Fruit fly (Drosophila melanogaster) whole organism, embryonic: Measurements from ENCODE around the gene Syx1A.

Source experiments
- Adf1 ChIP-seq: fragments of 200-800 bp; sonication (Bioruptor generic); IDR thresholded peaks from 2 replicates; pipeline ENCODE4 v1.3.6; 2022; ENCODE audit warnings: missing biosample characterization, missing genetic modification characterization
- Bgb ChIP-seq: fragments of 200-800 bp; sonication (Bioruptor generic); IDR thresholded peaks from 2 replicates; pipeline ENCODE4 v1.3.6; 2022; ENCODE audit warnings: missing biosample characterization, missing genetic modification characterization; ENCODE audit not compliant: partially characterized antibody
- CG11085 ChIP-seq: fragments of 200-800 bp; sonication (Bioruptor generic); IDR thresholded peaks from 2 replicates; pipeline ENCODE4 v1.3.6; 2022; ENCODE audit warnings: missing biosample characterization, missing genetic modification characterization
- CG13287 ChIP-seq: fragments of 200-800 bp; sonication (Bioruptor generic); IDR thresholded peaks from 2 replicates; pipeline ENCODE4 v1.3.6; 2022; ENCODE audit warnings: missing biosample characterization, missing genetic modification characterization; ENCODE audit not compliant: partially characterized antibody
- CG14050 ChIP-seq: fragments of 200-800 bp; sonication (Bioruptor generic); IDR thresholded peaks from 3 replicates; pipeline ENCODE4 v1.3.6; 2022; ENCODE audit warnings: missing biosample characterization, missing genetic modification characterization
- CG15696 ChIP-seq: fragments of 200-800 bp; sonication (Bioruptor generic); optimal IDR thresholded peaks from 2 replicates; lab custom pipeline; 2019; ENCODE audit warnings: missing biosample characterization, mild to moderate bottlenecking, missing genetic modification characterization, moderate library complexity
- CG1603 ChIP-seq: fragments of 200-800 bp; sonication (Bioruptor generic); optimal IDR thresholded peaks from 2 replicates; lab custom pipeline; 2019; ENCODE audit warnings: missing biosample characterization, mild to moderate bottlenecking, missing genetic modification characterization, moderate library complexity
- CG2116 ChIP-seq: fragments of 200-800 bp; sonication (Bioruptor generic); optimal IDR thresholded peaks from 3 replicates; lab custom pipeline; 2018; ENCODE audit warnings: missing biosample characterization, mild to moderate bottlenecking, missing genetic modification characterization
- CG2202 ChIP-seq: fragments of 200-800 bp; sonication (Bioruptor generic); optimal IDR thresholded peaks from 2 replicates; lab custom pipeline; 2018; ENCODE audit warnings: missing biosample characterization, mild to moderate bottlenecking, missing genetic modification characterization
- CG32767 ChIP-seq: fragments of 200-800 bp; sonication (Bioruptor generic); IDR thresholded peaks from 2 replicates; pipeline ENCODE4 v1.3.6; 2022; ENCODE audit warnings: missing biosample characterization, missing genetic modification characterization
- CG3281 ChIP-seq: fragments of 200-800 bp; sonication (Bioruptor generic); optimal IDR thresholded peaks from 3 replicates; lab custom pipeline; 2017; ENCODE audit warnings: missing biosample characterization, mild to moderate bottlenecking, missing genetic modification characterization
- CG34422 ChIP-seq: fragments of 200-800 bp; sonication (Bioruptor generic); IDR thresholded peaks from 3 replicates; pipeline ENCODE4 v1.3.6; 2022; ENCODE audit warnings: missing biosample characterization, missing genetic modification characterization
- CG3995 ChIP-seq: fragments of 200-800 bp; sonication (Bioruptor generic); optimal IDR thresholded peaks from 3 replicates; lab custom pipeline; 2016; ENCODE audit warnings: missing biosample characterization, missing genetic modification characterization
- CG6791 ChIP-seq: fragments of 200-800 bp; sonication (Bioruptor generic); IDR thresholded peaks from 3 replicates; pipeline ENCODE4 v1.3.6; 2022; ENCODE audit warnings: missing biosample characterization, missing genetic modification characterization; ENCODE audit not compliant: partially characterized antibody
- CG9797 ChIP-seq: fragments of 200-800 bp; sonication (Bioruptor generic); optimal IDR thresholded peaks from 3 replicates; lab custom pipeline; 2018; ENCODE audit warnings: missing biosample characterization, mild to moderate bottlenecking, missing genetic modification characterization
- Dref ChIP-seq: fragments of 200-800 bp; sonication (Bioruptor generic); IDR thresholded peaks from 2 replicates; pipeline ENCODE4 v1.3.6; 2022; ENCODE audit warnings: missing biosample characterization, missing genetic modification characterization
- E2f2 ChIP-seq: fragments of 200-800 bp; sonication (Bioruptor generic); IDR thresholded peaks from 2 replicates; pipeline ENCODE4 v1.3.6; 2022; ENCODE audit warnings: missing biosample characterization, missing genetic modification characterization
- Ets65A ChIP-seq: fragments of 200-800 bp; sonication (Bioruptor generic); peaks from one replicate; lab custom pipeline; 2016; ENCODE audit warnings: missing biosample characterization, missing genetic modification characterization
- HLHmδ ChIP-seq: fragments of 200-800 bp; sonication (Bioruptor generic); optimal IDR thresholded peaks from 2 replicates; lab custom pipeline; 2018; ENCODE audit warnings: missing biosample characterization, mild to moderate bottlenecking, missing genetic modification characterization, moderate library complexity
- Jarid2 ChIP-seq: fragments of 200-800 bp; sonication (Bioruptor generic); optimal IDR thresholded peaks from 3 replicates; lab custom pipeline; 2017; ENCODE audit warnings: mild to moderate bottlenecking, missing biosample characterization, missing genetic modification reagents, missing genetic modification characterization
- MBD-R2 ChIP-seq: fragments of 200-800 bp; sonication (Bioruptor generic); IDR thresholded peaks from 2 replicates; pipeline ENCODE4 v1.3.6; 2022; ENCODE audit warnings: missing biosample characterization, missing genetic modification characterization
- Med ChIP-seq: fragments of 200-800 bp; sonication (Bioruptor generic); peaks from one replicate; lab custom pipeline; 2016; ENCODE audit warnings: missing biosample characterization, missing genetic modification characterization, mild to moderate bottlenecking, inconsistent platforms, moderate library complexity
- NfI ChIP-seq: fragments of 200-800 bp; sonication (Bioruptor generic); optimal IDR thresholded peaks from 3 replicates; lab custom pipeline; 2018; ENCODE audit warnings: missing biosample characterization, mild to moderate bottlenecking, missing genetic modification characterization, moderate library complexity
- Opbp ChIP-seq: fragments of 200-800 bp; sonication (Bioruptor generic); IDR thresholded peaks from 3 replicates; pipeline ENCODE4 v1.3.6; 2022; ENCODE audit warnings: missing biosample characterization, missing genetic modification characterization; ENCODE audit not compliant: partially characterized antibody
- Pdp1 ChIP-seq, 2 experiments: fragments of 200-800 bp; sonication (Bioruptor generic); optimal IDR thresholded peaks; 3 replicates each; lab custom pipeline; 2016; ENCODE audit warnings: missing biosample characterization in 2 of 2, missing genetic modification characterization in 2 of 2, mild to moderate bottlenecking in 1 of 2, moderate library complexity in 1 of 2
- Poxn ChIP-seq: fragments of 200-800 bp; sonication (Bioruptor generic); IDR thresholded peaks from 2 replicates; pipeline ENCODE4 v1.3.6; 2022; ENCODE audit warnings: missing biosample characterization, missing genetic modification characterization
- Sin3A ChIP-seq: fragments of >200 bp; optimal IDR thresholded peaks from 2 replicates; lab custom pipeline; 2018
- Sox100B ChIP-seq: fragments of 200-800 bp; sonication (Bioruptor generic); optimal IDR thresholded peaks from 3 replicates; lab custom pipeline; 2018; ENCODE audit warnings: missing biosample characterization, mild to moderate bottlenecking, missing genetic modification characterization
- Sry-β ChIP-seq: fragments of 200-800 bp; sonication (Bioruptor generic); optimal IDR thresholded peaks from 2 replicates; lab custom pipeline; 2018; ENCODE audit warnings: missing biosample characterization, mild to moderate bottlenecking, missing genetic modification characterization, moderate library complexity
- Sry-δ ChIP-seq: fragments of 200-800 bp; sonication (Bioruptor generic); optimal IDR thresholded peaks from 2 replicates; lab custom pipeline; 2016; ENCODE audit warnings: missing biosample characterization, missing genetic modification characterization
- Ssrp ChIP-seq: fragments of 200-800 bp; sonication (Bioruptor generic); optimal IDR thresholded peaks from 2 replicates; lab custom pipeline; 2018; ENCODE audit warnings: missing biosample characterization, mild to moderate bottlenecking, missing genetic modification characterization, moderate library complexity
- YL-1 ChIP-seq: fragments of 200-800 bp; sonication (Bioruptor generic); optimal IDR thresholded peaks from 3 replicates; lab custom pipeline; 2017; ENCODE audit warnings: missing biosample characterization, mild to moderate bottlenecking, missing genetic modification characterization
- ac ChIP-seq: fragments of 200-800 bp; sonication (Bioruptor generic); optimal IDR thresholded peaks from 3 replicates; lab custom pipeline; 2017; ENCODE audit warnings: missing biosample characterization, mild to moderate bottlenecking, missing genetic modification characterization
- bsh ChIP-seq, 2 experiments: fragments of 200-800 bp; sonication (Bioruptor generic); optimal IDR thresholded peaks; 2 replicates each; lab custom pipeline; 2017 to 2018; ENCODE audit warnings: mild to moderate bottlenecking in 2 of 2, missing biosample characterization in 2 of 2, missing genetic modification characterization in 2 of 2, moderate library complexity in 1 of 2
- chinmo ChIP-seq: fragments of 200-800 bp; sonication (Bioruptor generic); IDR thresholded peaks from 4 replicates; pipeline ENCODE4 v1.3.6; 2022; ENCODE audit warnings: missing biosample characterization, missing genetic modification characterization; ENCODE audit not compliant: partially characterized antibody
- crp ChIP-seq, 2 experiments: fragments of 200-800 bp; sonication (Bioruptor generic); optimal IDR thresholded peaks; 2 replicates in 1 of 2; 3 replicates in 1 of 2; lab custom pipeline; 2017; ENCODE audit warnings: missing biosample characterization in 2 of 2, missing genetic modification characterization in 2 of 2, mild to moderate bottlenecking in 1 of 2, moderate library complexity in 1 of 2
- gfzf ChIP-seq: fragments of 200-800 bp; sonication (Bioruptor generic); optimal IDR thresholded peaks from 2 replicates; lab custom pipeline; 2016; ENCODE audit warnings: missing biosample characterization, mild to moderate bottlenecking, missing genetic modification characterization, moderate library complexity
- hbn ChIP-seq: fragments of 200-800 bp; sonication (Bioruptor generic); IDR thresholded peaks from 2 replicates; pipeline ENCODE4 v1.3.6; 2022; ENCODE audit warnings: missing biosample characterization, missing genetic modification characterization; ENCODE audit not compliant: partially characterized antibody
- her ChIP-seq: fragments of 200-800 bp; sonication (Bioruptor generic); optimal IDR thresholded peaks from 2 replicates; lab custom pipeline; 2016; ENCODE audit warnings: missing biosample characterization, missing genetic modification characterization
- inv ChIP-seq: fragments of 200-800 bp; sonication (Bioruptor generic); IDR thresholded peaks from 2 replicates; pipeline ENCODE4 v1.3.6; 2022; ENCODE audit warnings: missing biosample characterization, missing genetic modification characterization; ENCODE audit not compliant: partially characterized antibody
- kay ChIP-seq: fragments of 200-800 bp; sonication (Bioruptor generic); optimal IDR thresholded peaks from 2 replicates; lab custom pipeline; 2016; ENCODE audit warnings: missing biosample characterization, missing genetic modification characterization
- knrl ChIP-seq: fragments of 200-800 bp; sonication (Bioruptor generic); IDR thresholded peaks from 3 replicates; pipeline ENCODE4 v1.3.6; 2022; ENCODE audit warnings: missing biosample characterization, missing genetic modification characterization; ENCODE audit not compliant: partially characterized antibody
- pan ChIP-seq, 4 experiments: fragments of >200 bp in 3 of 4; fragments of 200-800 bp in 1 of 4; sonication (Bioruptor generic) in 1 of 4; optimal IDR thresholded peaks in 3 of 4; IDR thresholded peaks in 1 of 4; 2 replicates each; pipeline versions ENCODE4 v1.3.6 to Lab custom; 2017 to 2022; ENCODE audit warnings: missing biosample characterization in 2 of 4, missing genetic modification characterization in 2 of 4, mixed read lengths in 1 of 4
- phol ChIP-seq: fragments of 200-800 bp; sonication (Bioruptor generic); optimal IDR thresholded peaks from 3 replicates; lab custom pipeline; 2018; ENCODE audit warnings: missing biosample characterization, mild to moderate bottlenecking, missing genetic modification characterization, moderate library complexity
- pzg ChIP-seq: fragments of 200-800 bp; sonication (Bioruptor generic); optimal IDR thresholded peaks from 3 replicates; lab custom pipeline; 2018; ENCODE audit warnings: missing biosample characterization, mild to moderate bottlenecking, missing genetic modification characterization, moderate library complexity
- sens ChIP-seq: fragments of 200-800 bp; sonication (Bioruptor generic); peaks from one replicate; lab custom pipeline; 2016; ENCODE audit warnings: missing biosample characterization, missing genetic modification characterization
- sim ChIP-seq: fragments of 200-800 bp; sonication (Bioruptor generic); IDR thresholded peaks from 2 replicates; pipeline ENCODE4 v1.3.6; 2022; ENCODE audit warnings: missing biosample characterization, missing genetic modification characterization
- sna ChIP-seq: fragments of 200-800 bp; sonication (Bioruptor generic); IDR thresholded peaks from 2 replicates; pipeline ENCODE4 v1.3.6; 2022; ENCODE audit warnings: missing biosample characterization, missing genetic modification characterization; ENCODE audit not compliant: partially characterized antibody
- trem ChIP-seq: fragments of 200-800 bp; optimal IDR thresholded peaks from 3 replicates; lab custom pipeline; 2019; ENCODE audit warnings: missing biosample characterization, mild to moderate bottlenecking, missing genetic modification characterization, moderate library complexity

Gene Syx1A

DNA sequence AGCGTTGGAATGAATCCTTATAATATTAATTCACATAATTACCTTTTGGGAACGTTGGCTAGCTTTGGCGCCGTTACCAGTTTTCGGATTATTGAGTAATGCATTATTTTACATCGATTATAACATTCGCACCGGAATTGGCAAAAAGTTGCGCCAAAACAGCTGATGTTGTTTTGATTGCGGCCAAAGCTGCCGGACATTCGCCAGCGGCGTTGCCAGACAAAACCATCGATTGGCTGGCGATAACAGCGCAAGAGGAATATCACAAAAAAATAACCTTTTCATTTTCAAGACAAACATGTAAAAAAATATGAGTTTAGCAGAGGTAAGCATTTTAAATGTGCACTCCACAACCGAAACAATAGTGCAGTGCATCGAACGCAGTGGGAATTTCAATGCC is 24.5 kb upstream of the Syx1A start, which contains the start of the genes GatB and Tsc1 (continued):
- no peak for TF ChIP-seq NfI (GFP tag; lab: Kevin White, UChicago)
- no peak for TF ChIP-seq Sry-β (GFP tag; lab: Kevin White, UChicago)
- TF ChIP-seq CG13287: peak; percentile 69
- no peak for TF ChIP-seq kay
- peak; percentile 46; the same call in 1 of the 2 replicates for TF ChIP-seq sna (GFP tag; lab: Robert Waterston, UW)
- no peak for TF ChIP-seq CG9797 (GFP tag; lab: Kevin White, UChicago)
- TF ChIP-seq Pdp1 (GFP tag; optimal IDR thresholded peaks at IDR 0.05; lab: Kevin White, UChicago): peak in 1 of 2 experiments; percentile 82
- peak; percentile 56; the same call in 1 of the 3 replicates for TF ChIP-seq CG6791 (GFP tag; lab: Robert Waterston, UW)
- peak; percentile 61 for TF ChIP-seq Dref
- TF ChIP-seq Sry-δ (GFP tag; lab: Kevin White, UChicago): peak; percentile 45
- TF ChIP-seq pan (optimal IDR thresholded peaks at IDR 0.05; lab: Kevin White, UChicago): no peak
- TF ChIP-seq pan (GFP tag; optimal IDR thresholded peaks at IDR 0.05 in 1 of 2, IDR thresholded peaks at IDR 0.05 in 1 of 2): no peak
- peak; percentile 45 for TF ChIP-seq CG2116 (GFP tag; lab: Kevin White, UChicago)
- TF ChIP-seq Adf1 (GFP tag; lab: Robert Waterston, UW): no peak
- no peak for TF ChIP-seq HLHmδ
- no peak for TF ChIP-seq sim (GFP tag; lab: Robert Waterston, UW)
- peak; percentile 48 for TF ChIP-seq trem (tag; lab: Kevin White, UChicago)
- no peak for TF ChIP-seq ac (GFP tag; lab: Kevin White, UChicago)
- no peak for TF ChIP-seq Ssrp (tag; lab: Kevin White, UChicago)
- no peak for TF ChIP-seq Poxn (GFP tag; lab: Robert Waterston, UW)
- no peak for TF ChIP-seq her (GFP tag; lab: Kevin White, UChicago)
- 0 out of 3 replicates have a peak, but pooled peaks have one; percentile 51 for TF ChIP-seq Opbp (GFP tag; lab: Robert Waterston, UW)
- peak; percentile 62 for TF ChIP-seq Bgb
- TF ChIP-seq CG11085 (GFP tag; lab: Robert Waterston, UW): no peak
- TF ChIP-seq CG15696 (tag; lab: Kevin White, UChicago): no peak
- TF ChIP-seq Ets65A (GFP tag; lab: Kevin White, UChicago): peak; percentile 43
- TF ChIP-seq CG14050 (GFP tag; lab: Robert Waterston, UW): no peak
- peak; percentile 3 for TF ChIP-seq phol (tag; lab: Kevin White, UChicago)
- peak; percentile 6 for TF ChIP-seq sens
- no peak for TF ChIP-seq bsh (GFP tag; optimal IDR thresholded peaks at IDR 0.05; lab: Kevin White, UChicago)
- TF ChIP-seq hbn (GFP tag; lab: Robert Waterston, UW): peak; percentile 38; the same call in 1 of the 2 replicates
- TF ChIP-seq Sin3A (lab: Kevin White, UChicago): peak; percentile 61
- TF ChIP-seq inv (GFP tag; lab: Robert Waterston, UW): no peak
- TF ChIP-seq gfzf (GFP tag; lab: Kevin White, UChicago): peak; percentile 5
- TF ChIP-seq CG3281: no peak
- TF ChIP-seq chinmo (GFP tag; lab: Robert Waterston, UW): 0 out of 4 replicates have a peak, but pooled peaks have one; percentile 18
- no peak for TF ChIP-seq CG1603 (tag; lab: Kevin White, UChicago)
- peak; percentile 72 for TF ChIP-seq E2f2 (GFP tag; lab: Robert Waterston, UW)
- peak; percentile 52; the same call in 1 of the 3 replicates for TF ChIP-seq CG34422
- TF ChIP-seq crp (GFP tag; optimal IDR thresholded peaks at IDR 0.05; lab: Kevin White, UChicago): peak; percentile 67 to 95
- no peak for TF ChIP-seq CG2202 (tag; lab: Kevin White, UChicago)
- peak; percentile 53 for TF ChIP-seq CG3995 (GFP tag; lab: Kevin White, UChicago)
- peak; percentile 98 for TF ChIP-seq MBD-R2 (GFP tag; lab: Robert Waterston, UW)
- peak; percentile 38; the same call in 1 of the 3 replicates for TF ChIP-seq knrl (GFP tag; lab: Robert Waterston, UW)
- peak; percentile 48 for TF ChIP-seq Med (GFP tag; lab: Kevin White, UChicago)
- no peak for TF ChIP-seq Jarid2
- TF ChIP-seq YL-1: peak; percentile 36
- peak; percentile 74 for TF ChIP-seq pzg (GFP tag; lab: Kevin White, UChicago)
- TF ChIP-seq Sox100B: no peak
- TF ChIP-seq CG32767 (GFP tag; lab: Robert Waterston, UW): no peak
